Fruit fly (Drosophila melanogaster) whole organism, embryonic: ENCODE results near the gene AstA-R1.

Experiments
- Ada2b ChIP-seq: fragments of 200-800 bp; sonication (Bioruptor generic); IDR thresholded peaks from 2 replicates; pipeline ENCODE4 v1.3.6; 2022; ENCODE audit warnings: missing biosample characterization, missing genetic modification characterization
- Awh ChIP-seq: fragments of 200-800 bp; sonication (Bioruptor generic); IDR thresholded peaks from 2 replicates; pipeline ENCODE4, ENCODE4 v1.3.6; 2022; ENCODE audit warnings: missing biosample characterization, missing genetic modification characterization
- Bgb ChIP-seq: fragments of 200-800 bp; sonication (Bioruptor generic); IDR thresholded peaks from 2 replicates; pipeline ENCODE4 v1.3.6; 2022; ENCODE audit warnings: missing biosample characterization, missing genetic modification characterization; ENCODE audit not compliant: partially characterized antibody
- CG11085 ChIP-seq: fragments of 200-800 bp; sonication (Bioruptor generic); IDR thresholded peaks from 2 replicates; pipeline ENCODE4 v1.3.6; 2022; ENCODE audit warnings: missing biosample characterization, missing genetic modification characterization
- CG11723 ChIP-seq: fragments of 200-800 bp; sonication (Bioruptor generic); optimal IDR thresholded peaks from 2 replicates; lab custom pipeline; 2017; ENCODE audit warnings: missing biosample characterization, mild to moderate bottlenecking, missing genetic modification characterization
- CG12071 ChIP-seq: fragments of 200-800 bp; sonication (Bioruptor generic); optimal IDR thresholded peaks from 3 replicates; lab custom pipeline; 2018; ENCODE audit warnings: missing biosample characterization, mild to moderate bottlenecking, missing genetic modification characterization
- CG13287 ChIP-seq: fragments of 200-800 bp; sonication (Bioruptor generic); IDR thresholded peaks from 2 replicates; pipeline ENCODE4 v1.3.6; 2022; ENCODE audit warnings: missing biosample characterization, missing genetic modification characterization; ENCODE audit not compliant: partially characterized antibody
- CG14965 ChIP-seq: fragments of 200-800 bp; sonication (Bioruptor generic); optimal IDR thresholded peaks from 2 replicates; lab custom pipeline; 2016; ENCODE audit warnings: missing biosample characterization, missing genetic modification characterization, borderline replicate concordance
- CG1647 ChIP-seq: fragments of 200-800 bp; sonication (Bioruptor generic); optimal IDR thresholded peaks from 3 replicates; lab custom pipeline; 2016; ENCODE audit warnings: missing biosample characterization, missing genetic modification characterization
- CG17361 ChIP-seq: fragments of 200-800 bp; sonication (Bioruptor generic); IDR thresholded peaks from 3 replicates; pipeline ENCODE4 v1.3.6; 2022; ENCODE audit warnings: missing biosample characterization, missing genetic modification characterization
- CG17829 ChIP-seq: fragments of 200-800 bp; optimal IDR thresholded peaks from 2 replicates; lab custom pipeline; 2019; ENCODE audit warnings: missing biosample characterization, mild to moderate bottlenecking, missing genetic modification characterization, moderate library complexity
- CG2116 ChIP-seq: fragments of 200-800 bp; sonication (Bioruptor generic); optimal IDR thresholded peaks from 3 replicates; lab custom pipeline; 2018; ENCODE audit warnings: missing biosample characterization, mild to moderate bottlenecking, missing genetic modification characterization
- CG2120 ChIP-seq: fragments of 200-800 bp; sonication (Bioruptor generic); optimal IDR thresholded peaks from 3 replicates; lab custom pipeline; 2016; ENCODE audit warnings: missing biosample characterization, missing genetic modification characterization
- CG30020 ChIP-seq: fragments of 200-800 bp; optimal IDR thresholded peaks from 2 replicates; lab custom pipeline; 2019; ENCODE audit warnings: missing biosample characterization, mild to moderate bottlenecking, missing genetic modification characterization, moderate library complexity
- CG32767 ChIP-seq: fragments of 200-800 bp; sonication (Bioruptor generic); IDR thresholded peaks from 2 replicates; pipeline ENCODE4 v1.3.6; 2022; ENCODE audit warnings: missing biosample characterization, missing genetic modification characterization
- CG32772 ChIP-seq: fragments of 200-800 bp; sonication (Bioruptor generic); IDR thresholded peaks from 2 replicates; pipeline ENCODE4 v1.3.6; 2022; ENCODE audit warnings: missing biosample characterization, missing genetic modification characterization
- CG3995 ChIP-seq: fragments of 200-800 bp; sonication (Bioruptor generic); optimal IDR thresholded peaks from 3 replicates; lab custom pipeline; 2016; ENCODE audit warnings: missing biosample characterization, missing genetic modification characterization
- CG4424 ChIP-seq: fragments of 200-800 bp; sonication (Bioruptor generic); optimal IDR thresholded peaks from 3 replicates; lab custom pipeline; 2016; ENCODE audit warnings: missing biosample characterization, missing genetic modification characterization
- CG4854 ChIP-seq: fragments of 200-800 bp; sonication (Bioruptor generic); optimal IDR thresholded peaks from 2 replicates; lab custom pipeline; 2016; ENCODE audit warnings: missing biosample characterization, missing genetic modification characterization, inconsistent platforms
- CG6689 ChIP-seq: fragments of 200-800 bp; sonication (Bioruptor generic); IDR thresholded peaks from 2 replicates; pipeline ENCODE4 v1.3.6; 2022; ENCODE audit warnings: missing biosample characterization, missing genetic modification characterization
- CG7745 ChIP-seq: fragments of 200-800 bp; sonication (Bioruptor generic); optimal IDR thresholded peaks from 2 replicates; lab custom pipeline; 2018; ENCODE audit warnings: missing biosample characterization, mild to moderate bottlenecking, missing genetic modification characterization, moderate library complexity
- CG8089 ChIP-seq: fragments of 200-800 bp; sonication (Bioruptor generic); optimal IDR thresholded peaks from 3 replicates; lab custom pipeline; 2016; ENCODE audit warnings: missing biosample characterization, missing genetic modification characterization
- CG8359 ChIP-seq: fragments of 200-800 bp; sonication (Bioruptor generic); optimal IDR thresholded peaks from 2 replicates; lab custom pipeline; 2017; ENCODE audit warnings: missing biosample characterization, mild to moderate bottlenecking, missing genetic modification characterization, borderline replicate concordance
- CG8765 ChIP-seq: fragments of 200-800 bp; sonication (Bioruptor generic); IDR thresholded peaks from 2 replicates; pipeline ENCODE4 v1.3.6; 2022; ENCODE audit warnings: missing biosample characterization, missing genetic modification characterization
- CoRest ChIP-seq: fragments of 200-800 bp; sonication (Bioruptor generic); optimal IDR thresholded peaks from 3 replicates; lab custom pipeline; 2018; ENCODE audit warnings: missing biosample characterization, mild to moderate bottlenecking, missing genetic modification characterization, moderate library complexity
- D19B ChIP-seq: fragments of 200-800 bp; sonication (Bioruptor generic); optimal IDR thresholded peaks from 2 replicates; lab custom pipeline; 2017; ENCODE audit warnings: missing biosample characterization, mild to moderate bottlenecking, missing genetic modification characterization
- Dfd ChIP-seq, 2 experiments: fragments of >200 bp; optimal IDR thresholded peaks; 2 replicates each; lab custom pipeline; 2017; ENCODE audit warnings: missing biosample characterization in 2 of 2, missing genetic modification characterization in 2 of 2
- Doc3 ChIP-seq: fragments of 200-800 bp; sonication (Bioruptor generic); IDR thresholded peaks from 3 replicates; pipeline ENCODE4 v1.3.6; 2022; ENCODE audit warnings: missing biosample characterization, missing genetic modification characterization; ENCODE audit not compliant: partially characterized antibody
- Drgx ChIP-seq: fragments of 200-800 bp; sonication (Bioruptor generic); IDR thresholded peaks from 2 replicates; pipeline ENCODE4 v1.3.6; 2022; ENCODE audit warnings: missing biosample characterization, missing genetic modification characterization
- Eip74EF ChIP-seq, 2 experiments: fragments of 200-800 bp in 1 of 2; fragments of >200 bp in 1 of 2; sonication (Bioruptor generic) in 1 of 2; optimal IDR thresholded peaks; 2 replicates each; lab custom pipeline; 2017 to 2019; ENCODE audit warnings: missing biosample characterization in 2 of 2, missing genetic modification characterization in 2 of 2, mild to moderate bottlenecking in 1 of 2, moderate library complexity in 1 of 2
- Ets65A ChIP-seq: fragments of 200-800 bp; sonication (Bioruptor generic); peaks from one replicate; lab custom pipeline; 2016; ENCODE audit warnings: missing biosample characterization, missing genetic modification characterization
- Kr ChIP-seq: fragments of 200-800 bp; sonication (Bioruptor generic); optimal IDR thresholded peaks from 2 replicates; lab custom pipeline; 2017; ENCODE audit warnings: missing biosample characterization, mild to moderate bottlenecking, missing genetic modification characterization
- Meics ChIP-seq: fragments of 200-800 bp; sonication (Bioruptor generic); optimal IDR thresholded peaks from 2 replicates; lab custom pipeline; 2017; ENCODE audit warnings: missing biosample characterization, mild to moderate bottlenecking, missing genetic modification characterization
- Mrtf ChIP-seq: fragments of 200-800 bp; sonication (Bioruptor generic); IDR thresholded peaks from 3 replicates; pipeline ENCODE4 v1.3.6; 2022; ENCODE audit warnings: missing biosample characterization, missing genetic modification characterization
- Neu2 ChIP-seq: fragments of 200-800 bp; sonication (Bioruptor generic); optimal IDR thresholded peaks from 3 replicates; lab custom pipeline; 2016; ENCODE audit warnings: missing biosample characterization, missing genetic modification characterization, borderline replicate concordance
- Oli ChIP-seq: fragments of 200-800 bp; sonication (Bioruptor generic); optimal IDR thresholded peaks from 2 replicates; lab custom pipeline; 2018; ENCODE audit warnings: missing biosample characterization, mild to moderate bottlenecking, missing genetic modification characterization, moderate library complexity
- Scr ChIP-seq: fragments of 200-800 bp; sonication (Bioruptor generic); IDR thresholded peaks from 2 replicates; pipeline ENCODE4 v1.3.6; 2022; ENCODE audit warnings: missing biosample characterization, missing genetic modification characterization; ENCODE audit not compliant: partially characterized antibody
- ac ChIP-seq: fragments of 200-800 bp; sonication (Bioruptor generic); optimal IDR thresholded peaks from 3 replicates; lab custom pipeline; 2017; ENCODE audit warnings: missing biosample characterization, mild to moderate bottlenecking, missing genetic modification characterization
- amos ChIP-seq: fragments of 200-800 bp; sonication (Bioruptor generic); IDR thresholded peaks from 2 replicates; pipeline ENCODE4 v1.3.6; 2022; ENCODE audit warnings: missing biosample characterization, missing genetic modification characterization; ENCODE audit not compliant: partially characterized antibody
- da ChIP-seq: fragments of 200-800 bp; sonication (Bioruptor generic); optimal IDR thresholded peaks from 2 replicates; lab custom pipeline; 2016; ENCODE audit warnings: missing biosample characterization, missing genetic modification characterization
- exex ChIP-seq: fragments of 200-800 bp; sonication (Bioruptor generic); optimal IDR thresholded peaks from 4 replicates; lab custom pipeline; 2018; ENCODE audit warnings: missing biosample characterization, mild to moderate bottlenecking, missing genetic modification characterization, moderate library complexity
- fd96Cb ChIP-seq: fragments of 200-800 bp; sonication (Bioruptor generic); optimal IDR thresholded peaks from 2 replicates; lab custom pipeline; 2018; ENCODE audit warnings: missing biosample characterization, mild to moderate bottlenecking, missing genetic modification characterization, moderate library complexity
- nau ChIP-seq: fragments of 200-800 bp; sonication (Bioruptor generic); optimal IDR thresholded peaks from 3 replicates; lab custom pipeline; 2017; ENCODE audit warnings: missing biosample characterization, mild to moderate bottlenecking, missing genetic modification characterization, missing genetic modification reagents
- pita ChIP-seq: fragments of 200-800 bp; sonication (Bioruptor generic); optimal IDR thresholded peaks from 2 replicates; lab custom pipeline; 2017; ENCODE audit warnings: missing biosample characterization, mild to moderate bottlenecking, missing genetic modification characterization
- sc ChIP-seq, 3 experiments: fragments of >200 bp in 2 of 3; fragments of 200-800 bp in 1 of 3; sonication (Bioruptor generic) in 1 of 3; optimal IDR thresholded peaks; 2 replicates in 2 of 3; 3 replicates in 1 of 3; lab custom pipeline; 2017; ENCODE audit warnings: mild to moderate bottlenecking in 1 of 3, missing biosample characterization in 1 of 3, missing genetic modification characterization in 1 of 3, missing genetic modification reagents in 1 of 3
- slou ChIP-seq: fragments of 200-800 bp; sonication (Bioruptor generic); optimal IDR thresholded peaks from 3 replicates; lab custom pipeline; 2016; ENCODE audit warnings: missing biosample characterization, missing genetic modification characterization
- twi ChIP-seq: fragments of 200-800 bp; optimal IDR thresholded peaks from 2 replicates; lab custom pipeline; 2019; ENCODE audit warnings: missing biosample characterization, mild to moderate bottlenecking, missing genetic modification characterization, moderate library complexity

The AstA-R1 gene

DNA sequence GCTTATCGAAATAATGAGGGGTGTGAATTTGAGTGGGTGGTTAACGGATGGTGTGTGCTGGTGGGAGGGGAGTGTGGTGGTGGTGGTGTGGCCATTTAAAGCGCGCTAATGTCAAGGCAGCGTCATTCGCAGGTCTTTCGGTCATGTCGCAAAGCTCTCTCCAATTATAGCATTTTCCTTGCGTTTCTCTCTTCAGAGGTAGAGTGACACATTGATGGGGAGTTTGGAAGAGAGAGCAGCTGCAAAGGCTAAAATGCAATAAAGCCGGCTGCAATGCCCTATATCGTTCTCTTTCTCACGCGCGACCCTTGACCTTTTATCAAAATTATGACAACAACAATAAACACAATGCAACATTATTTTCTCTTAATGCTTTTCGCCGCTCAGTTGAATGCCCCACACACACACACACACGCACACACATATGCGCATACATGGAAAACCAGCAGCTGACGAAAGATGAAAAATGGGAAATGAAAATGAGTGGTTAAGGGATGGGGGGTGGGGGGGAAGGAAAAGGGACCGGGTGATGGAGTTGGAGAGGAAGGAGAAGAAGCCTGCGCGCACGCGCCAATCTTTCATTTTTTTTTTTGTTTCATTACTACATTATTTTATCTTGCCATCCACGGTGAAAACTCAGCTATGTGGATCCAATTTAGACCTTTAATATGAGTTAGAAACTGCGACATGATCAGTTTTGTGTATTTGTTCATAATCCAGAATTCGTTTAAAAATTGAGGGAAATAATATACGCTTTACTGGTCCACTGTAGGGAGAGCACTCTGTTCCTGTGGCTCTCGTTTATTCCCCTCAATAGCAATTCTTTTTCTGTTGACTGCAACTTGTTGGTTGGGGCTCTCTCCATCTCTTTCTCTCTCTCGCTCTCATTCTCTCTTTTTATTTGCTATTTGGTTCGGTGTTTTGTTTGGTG, 117.6 kb downstream of the AstA-R1 start (continued):
- peak; percentile 78 for TF ChIP-seq Meics
- TF ChIP-seq Ets65A = peak; percentile 94
- TF ChIP-seq Neu2 = no peak
- TF ChIP-seq ac = peak; percentile 48
- TF ChIP-seq CG12071 (GFP tag; lab: Kevin White, UChicago) = peak; percentile 81
- TF ChIP-seq CG17361 (GFP tag; lab: Robert Waterston, UW) = peak; percentile 77
- no peak for TF ChIP-seq Dfd (GFP tag; optimal IDR thresholded peaks at IDR 0.05; lab: Kevin White, UChicago)
- TF ChIP-seq fd96Cb (tag; lab: Kevin White, UChicago) = peak; percentile 82
- peak; percentile 76 for TF ChIP-seq CG17829 (tag; lab: Kevin White, UChicago)
- TF ChIP-seq CG4854 (GFP tag; lab: Kevin White, UChicago) = peak; percentile 62
- peak; percentile 35 for TF ChIP-seq Kr (GFP tag; lab: Kevin White, UChicago)
- TF ChIP-seq slou = peak; percentile 29
- no peak for TF ChIP-seq Bgb (GFP tag; lab: Robert Waterston, UW)
- peak; percentile 56 for TF ChIP-seq da (GFP tag; lab: Kevin White, UChicago)
- peak; percentile 16 for TF ChIP-seq exex
- peak; percentile 36 for TF ChIP-seq CG1647 (GFP tag; lab: Kevin White, UChicago)
- peak; percentile 31 for TF ChIP-seq CG8359
- peak in 1 of 2 experiments; percentile 73 for TF ChIP-seq Eip74EF (GFP tag; optimal IDR thresholded peaks at IDR 0.05; lab: Kevin White, UChicago)
- TF ChIP-seq Drgx (GFP tag; lab: Robert Waterston, UW) = peak; percentile 91
- TF ChIP-seq CG8089 (GFP tag; lab: Kevin White, UChicago) = peak; percentile 61
- peak; percentile 61 for TF ChIP-seq Awh (GFP tag; lab: Robert Waterston, UW)
- no peak for TF ChIP-seq CG7745 (tag; lab: Kevin White, UChicago)
- no peak for TF ChIP-seq Doc3 (GFP tag; lab: Robert Waterston, UW)
- no peak for TF ChIP-seq CG13287 (GFP tag; lab: Robert Waterston, UW)
- TF ChIP-seq CG11723 (GFP tag; lab: Kevin White, UChicago) = peak; percentile 74
- TF ChIP-seq CG4424 (GFP tag; lab: Kevin White, UChicago) = peak; percentile 71
- TF ChIP-seq CG14965 (GFP tag; lab: Kevin White, UChicago) = peak; percentile 39
- peak; percentile 31; the same call in 1 of the 2 replicates for TF ChIP-seq CG11085 (GFP tag; lab: Robert Waterston, UW)
- TF ChIP-seq Ada2b (GFP tag; lab: Robert Waterston, UW) = peak; percentile 80
- no peak for TF ChIP-seq sc (optimal IDR thresholded peaks at IDR 0.05; lab: Kevin White, UChicago)
- peak; percentile 55 for TF ChIP-seq sc (GFP tag; optimal IDR thresholded peaks at IDR 0.05; lab: Kevin White, UChicago)
- peak; percentile 71 for TF ChIP-seq CG2120 (GFP tag; lab: Kevin White, UChicago)
- TF ChIP-seq CG32767 (GFP tag; lab: Robert Waterston, UW) = 0 out of 2 replicates have a peak, but pooled peaks have one; percentile 44
- no peak for TF ChIP-seq pita
- TF ChIP-seq CG32772 (GFP tag; lab: Robert Waterston, UW) = peak; percentile 84
- TF ChIP-seq amos (GFP tag; lab: Robert Waterston, UW) = no peak
- TF ChIP-seq CoRest (tag; lab: Kevin White, UChicago) = peak; percentile 80
- TF ChIP-seq D19B (GFP tag; lab: Kevin White, UChicago) = peak; percentile 28
- TF ChIP-seq Scr (GFP tag; lab: Robert Waterston, UW) = no peak
- TF ChIP-seq CG8765 = peak; percentile 54; the same call in 1 of the 2 replicates
- TF ChIP-seq CG2116 = peak; percentile 26
- TF ChIP-seq CG30020 (tag; lab: Kevin White, UChicago) = peak; percentile 15
- peak; percentile 63 for TF ChIP-seq twi
- peak; percentile 84 for TF ChIP-seq CG6689 (GFP tag; lab: Robert Waterston, UW)
- TF ChIP-seq CG3995 (GFP tag; lab: Kevin White, UChicago) = no peak
- peak; percentile 46; the same call in 1 of the 3 replicates for TF ChIP-seq Mrtf (GFP tag; lab: Robert Waterston, UW)
- peak; percentile 73 for TF ChIP-seq nau (GFP tag; lab: Kevin White, UChicago)
- TF ChIP-seq Oli (tag; lab: Kevin White, UChicago) = peak; percentile 85
